Fruit fly (Drosophila melanogaster) whole organism, embryonic: ENCODE data around the gene CG13810.

Experiments
- ATbp ChIP-seq: fragments of 200-800 bp; sonication (Bioruptor generic); optimal IDR thresholded peaks from 2 replicates; lab custom pipeline; 2017; ENCODE audit warnings: missing biosample characterization, mild to moderate bottlenecking, missing genetic modification characterization, missing genetic modification reagents
- Atf6 ChIP-seq: fragments of 200-800 bp; sonication (Bioruptor generic); IDR thresholded peaks from 2 replicates; pipeline ENCODE4 v1.3.6; 2022; ENCODE audit warnings: missing biosample characterization, missing genetic modification characterization
- CG11560 ChIP-seq: fragments of 200-800 bp; sonication (Bioruptor generic); IDR thresholded peaks from 3 replicates; pipeline ENCODE4 v1.3.6; 2022; ENCODE audit warnings: missing biosample characterization, missing genetic modification characterization
- CG12769 ChIP-seq: fragments of 200-800 bp; sonication (Bioruptor generic); optimal IDR thresholded peaks from 2 replicates; lab custom pipeline; 2019; ENCODE audit warnings: missing biosample characterization, mild to moderate bottlenecking, missing genetic modification characterization, moderate library complexity
- CG14014 ChIP-seq: fragments of 200-800 bp; sonication (Bioruptor generic); IDR thresholded peaks from 2 replicates; pipeline ENCODE4 v1.3.6; 2022; ENCODE audit warnings: missing biosample characterization, missing genetic modification characterization
- CG15073 ChIP-seq: fragments of 200-800 bp; sonication (Bioruptor generic); optimal IDR thresholded peaks from 2 replicates; lab custom pipeline; 2016; ENCODE audit warnings: missing biosample characterization, missing genetic modification characterization
- CG15269 ChIP-seq: fragments of 200-800 bp; sonication (Bioruptor generic); optimal IDR thresholded peaks from 2 replicates; lab custom pipeline; 2018; ENCODE audit warnings: missing biosample characterization, mild to moderate bottlenecking, missing genetic modification characterization, moderate library complexity
- CG15601 ChIP-seq: fragments of 200-800 bp; sonication (Bioruptor generic); optimal IDR thresholded peaks from 3 replicates; lab custom pipeline; 2019; ENCODE audit warnings: missing biosample characterization, mild to moderate bottlenecking, missing genetic modification characterization, moderate library complexity
- CG17359 ChIP-seq: fragments of 200-800 bp; sonication (Bioruptor generic); optimal IDR thresholded peaks from 3 replicates; lab custom pipeline; 2018; ENCODE audit warnings: missing biosample characterization, mild to moderate bottlenecking, missing genetic modification characterization, moderate library complexity
- CG17568 ChIP-seq: fragments of 200-800 bp; sonication (Bioruptor generic); optimal IDR thresholded peaks from 2 replicates; lab custom pipeline; 2018; ENCODE audit warnings: missing biosample characterization, mild to moderate bottlenecking, missing genetic modification characterization, moderate library complexity
- CG7556 ChIP-seq: fragments of 200-800 bp; sonication (Bioruptor generic); optimal IDR thresholded peaks from 2 replicates; lab custom pipeline; 2017; ENCODE audit warnings: missing biosample characterization, mild to moderate bottlenecking, missing genetic modification characterization
- CG8944 ChIP-seq: fragments of 200-800 bp; sonication (Bioruptor generic); optimal IDR thresholded peaks from 3 replicates; lab custom pipeline; 2016; ENCODE audit warnings: missing biosample characterization, missing genetic modification characterization
- CG9437 ChIP-seq: fragments of 200-800 bp; sonication (Bioruptor generic); optimal IDR thresholded peaks from 2 replicates; lab custom pipeline; 2018; ENCODE audit warnings: missing biosample characterization, mild to moderate bottlenecking, missing genetic modification characterization
- CG9932 ChIP-seq: fragments of 200-800 bp; sonication (Bioruptor generic); IDR thresholded peaks from 2 replicates; pipeline ENCODE4 v1.3.6; 2022; ENCODE audit warnings: missing biosample characterization, missing genetic modification characterization
- Ets65A ChIP-seq: fragments of 200-800 bp; sonication (Bioruptor generic); peaks from one replicate; lab custom pipeline; 2016; ENCODE audit warnings: missing biosample characterization, missing genetic modification characterization
- Med ChIP-seq: fragments of 200-800 bp; sonication (Bioruptor generic); peaks from one replicate; lab custom pipeline; 2016; ENCODE audit warnings: missing biosample characterization, missing genetic modification characterization, mild to moderate bottlenecking, inconsistent platforms, moderate library complexity
- Rfx ChIP-seq: fragments of 200-800 bp; sonication (Bioruptor generic); IDR thresholded peaks from 2 replicates; pipeline ENCODE4 v1.3.6; 2022; ENCODE audit warnings: missing biosample characterization, missing genetic modification characterization
- Vsx1 ChIP-seq: fragments of 200-800 bp; sonication (Bioruptor generic); optimal IDR thresholded peaks from 2 replicates; lab custom pipeline; 2017; ENCODE audit warnings: missing biosample characterization, mild to moderate bottlenecking, missing genetic modification characterization, missing genetic modification reagents
- abd-A ChIP-seq: fragments of 200-800 bp; sonication (Bioruptor generic); optimal IDR thresholded peaks from 3 replicates; lab custom pipeline; 2019; ENCODE audit warnings: missing biosample characterization, mild to moderate bottlenecking, missing genetic modification characterization, moderate library complexity
- chinmo ChIP-seq: fragments of 200-800 bp; sonication (Bioruptor generic); IDR thresholded peaks from 4 replicates; pipeline ENCODE4 v1.3.6; 2022; ENCODE audit warnings: missing biosample characterization, missing genetic modification characterization; ENCODE audit not compliant: partially characterized antibody
- crol ChIP-seq: fragments of 200-800 bp; sonication (Bioruptor generic); IDR thresholded peaks from 2 replicates; pipeline ENCODE4 v1.3.6; 2022; ENCODE audit warnings: missing biosample characterization, missing genetic modification characterization
- da ChIP-seq: fragments of 200-800 bp; sonication (Bioruptor generic); optimal IDR thresholded peaks from 2 replicates; lab custom pipeline; 2016; ENCODE audit warnings: missing biosample characterization, missing genetic modification characterization
- disco-r ChIP-seq: fragments of 200-800 bp; sonication (Bioruptor generic); optimal IDR thresholded peaks from 2 replicates; lab custom pipeline; 2016; ENCODE audit warnings: missing biosample characterization, missing genetic modification characterization
- dm ChIP-seq: fragments of 200-800 bp; sonication (Bioruptor generic); optimal IDR thresholded peaks from 3 replicates; lab custom pipeline; 2016; ENCODE audit warnings: missing biosample characterization, missing genetic modification characterization
- esg ChIP-seq: fragments of 200-800 bp; sonication (Bioruptor generic); conservative IDR thresholded peaks from 2 replicates; pipeline ENCODE4 v1.3.6; 2022; ENCODE audit warnings: missing biosample characterization, missing genetic modification characterization
- fd102C ChIP-seq: fragments of 200-800 bp; sonication (Bioruptor generic); optimal IDR thresholded peaks from 2 replicates; lab custom pipeline; 2018; ENCODE audit warnings: missing biosample characterization, mild to moderate bottlenecking, missing genetic modification characterization, moderate library complexity
- fd3F ChIP-seq: fragments of 200-800 bp; sonication (Bioruptor generic); optimal IDR thresholded peaks from 2 replicates; lab custom pipeline; 2018; ENCODE audit warnings: missing biosample characterization, mild to moderate bottlenecking, missing genetic modification characterization, moderate library complexity
- grau ChIP-seq: fragments of 200-800 bp; optimal IDR thresholded peaks from 3 replicates; lab custom pipeline; 2019; ENCODE audit warnings: missing biosample characterization, mild to moderate bottlenecking, missing genetic modification characterization, moderate library complexity
- hkb ChIP-seq, 2 experiments: fragments of 200-800 bp in 1 of 2; fragments of >200 bp in 1 of 2; sonication (Bioruptor generic) in 1 of 2; IDR thresholded peaks in 1 of 2; optimal IDR thresholded peaks in 1 of 2; 2 replicates each; pipeline versions ENCODE4 v1.3.6 to Lab custom; 2017 to 2022; ENCODE audit warnings: missing biosample characterization in 1 of 2, missing genetic modification characterization in 1 of 2
- lab ChIP-seq: fragments of 200-800 bp; sonication (Bioruptor generic); optimal IDR thresholded peaks from 3 replicates; lab custom pipeline; 2017; ENCODE audit warnings: missing biosample characterization, missing genetic modification characterization, mild to moderate bottlenecking, moderate library complexity, missing genetic modification reagents
- mirr ChIP-seq: fragments of 200-800 bp; sonication (Bioruptor generic); optimal IDR thresholded peaks from 3 replicates; lab custom pipeline; 2018; ENCODE audit warnings: missing biosample characterization, mild to moderate bottlenecking, missing genetic modification characterization
- row ChIP-seq: fragments of 200-800 bp; sonication (Bioruptor generic); IDR thresholded peaks from 3 replicates; pipeline ENCODE4 v1.3.6; 2022; ENCODE audit warnings: missing biosample characterization, missing genetic modification characterization
- sd ChIP-seq: fragments of 200-800 bp; sonication (Bioruptor generic); optimal IDR thresholded peaks from 3 replicates; lab custom pipeline; 2018; ENCODE audit warnings: missing biosample characterization, mild to moderate bottlenecking, missing genetic modification characterization, moderate library complexity
- sens ChIP-seq: fragments of 200-800 bp; sonication (Bioruptor generic); peaks from one replicate; lab custom pipeline; 2016; ENCODE audit warnings: missing biosample characterization, missing genetic modification characterization
- sqz ChIP-seq: fragments of 200-800 bp; sonication (Bioruptor generic); optimal IDR thresholded peaks from 3 replicates; lab custom pipeline; 2018; ENCODE audit warnings: missing biosample characterization, mild to moderate bottlenecking, missing genetic modification characterization

CG13810 gene

DNA sequence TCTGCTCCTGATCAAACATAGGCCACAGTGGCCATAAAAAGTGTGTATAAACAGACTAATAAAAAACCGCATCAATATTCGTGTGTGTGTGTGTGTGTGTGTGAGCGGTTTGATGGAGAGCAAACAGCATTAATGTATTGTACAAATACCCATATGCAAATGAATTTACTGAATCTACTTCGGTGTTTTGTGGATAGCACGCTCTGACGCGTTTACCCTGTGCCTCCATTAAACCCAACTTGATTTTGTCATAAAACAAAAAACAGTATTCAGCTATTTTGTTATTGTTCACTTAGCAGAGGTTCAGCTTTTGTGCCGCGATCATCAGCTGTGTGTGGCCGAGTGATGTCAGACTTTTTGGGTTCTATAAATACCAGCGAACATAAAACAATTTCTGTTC, 41.4 kb upstream of the CG13810 start (continued):
- TF ChIP-seq abd-A (tag; lab: Kevin White, UChicago) (peak; percentile 47), crol (no peak), CG8944 (GFP tag; lab: Kevin White, UChicago) (no peak), chinmo (peak; percentile 57; the same call in 2 of the 4 replicates), Atf6 (GFP tag; lab: Robert Waterston, UW) (peak; percentile 41; the same call in 1 of the 2 replicates), mirr (GFP tag; lab: Kevin White, UChicago) (peak; percentile 52), CG9437 (no peak), CG14014 (GFP tag; lab: Robert Waterston, UW) (peak; percentile 21; the same call in 1 of the 2 replicates), Med (GFP tag; lab: Kevin White, UChicago) (peak; percentile 65), Vsx1 (GFP tag; lab: Kevin White, UChicago) (peak; percentile 50), hkb (optimal IDR thresholded peaks at IDR 0.05; lab: Kevin White, UChicago) (no peak), hkb (GFP tag; IDR thresholded peaks at IDR 0.05; lab: Robert Waterston, UW) (peak; percentile 20; the same call in 1 of the 2 replicates), sqz (no peak), CG15269 (peak; percentile 33), CG12769 (peak; percentile 69), esg (GFP tag; lab: Robert Waterston, UW) (no peak), disco-r (GFP tag; lab: Kevin White, UChicago) (no peak)

DNA sequence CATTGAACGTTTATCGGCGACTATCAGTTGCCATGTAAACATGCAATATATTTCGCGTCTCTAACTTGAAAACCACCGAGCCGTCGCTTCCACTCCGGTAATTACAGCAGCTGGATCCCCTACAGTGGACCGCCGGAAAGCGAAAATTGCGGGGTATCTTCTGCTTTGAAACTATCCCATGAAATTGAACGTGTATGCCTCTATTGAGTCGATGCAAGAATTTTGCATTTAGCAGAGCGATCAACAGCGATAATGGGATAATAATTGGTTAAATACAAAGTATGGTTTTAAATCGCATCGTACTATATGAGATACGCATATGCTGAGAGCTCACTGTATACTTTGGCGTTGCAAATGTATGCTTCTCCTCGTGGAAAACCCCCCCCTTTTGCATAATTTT, 40.7 kb upstream of the CG13810 start:
- TF ChIP-seq row (GFP tag; lab: Robert Waterston, UW) (0 out of 3 replicates have a peak, but pooled peaks have one; percentile 26), fd102C (GFP tag; lab: Kevin White, UChicago) (no peak), grau (peak; percentile 23)

DNA sequence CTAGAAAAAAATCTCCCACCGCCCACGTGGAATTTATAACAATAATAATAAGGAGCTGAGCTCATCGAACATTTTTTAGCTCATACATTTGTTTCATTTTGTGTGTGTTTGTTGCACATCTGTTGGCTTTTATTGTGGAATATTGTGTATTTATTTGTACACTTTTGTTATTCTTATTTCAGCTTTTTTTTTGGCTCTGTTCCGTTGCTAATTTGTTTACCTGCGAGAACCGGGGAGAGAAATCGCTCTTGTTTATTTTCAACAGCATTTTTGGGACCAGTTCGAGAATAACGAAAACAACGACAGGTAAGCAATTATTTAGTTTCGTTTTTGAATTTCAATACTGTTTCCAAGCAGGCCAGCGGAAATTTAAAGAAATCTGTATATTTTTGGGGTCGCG, 38.0 kb upstream of the CG13810 start:
- peak; percentile 21 for TF ChIP-seq fd3F (GFP tag; lab: Kevin White, UChicago)
- TF ChIP-seq CG12769: peak; percentile 16
- TF ChIP-seq dm (GFP tag; lab: Kevin White, UChicago): no peak
- TF ChIP-seq sd (tag; lab: Kevin White, UChicago): peak; percentile 66
- peak; percentile 18; the same call in 1 of the 2 replicates for TF ChIP-seq Rfx (GFP tag; lab: Robert Waterston, UW)
- TF ChIP-seq lab: peak; percentile 11
- TF ChIP-seq CG17359 (tag; lab: Kevin White, UChicago): no peak
- TF ChIP-seq CG17568 (GFP tag; lab: Kevin White, UChicago): peak; percentile 44
- peak; percentile 48 for TF ChIP-seq ATbp
- no peak for TF ChIP-seq CG7556 (GFP tag; lab: Kevin White, UChicago)
- TF ChIP-seq CG14014 (GFP tag; lab: Robert Waterston, UW): peak; percentile 27; the same call in 1 of the 2 replicates
- peak; percentile 14 for TF ChIP-seq CG15601 (tag; lab: Kevin White, UChicago)

DNA sequence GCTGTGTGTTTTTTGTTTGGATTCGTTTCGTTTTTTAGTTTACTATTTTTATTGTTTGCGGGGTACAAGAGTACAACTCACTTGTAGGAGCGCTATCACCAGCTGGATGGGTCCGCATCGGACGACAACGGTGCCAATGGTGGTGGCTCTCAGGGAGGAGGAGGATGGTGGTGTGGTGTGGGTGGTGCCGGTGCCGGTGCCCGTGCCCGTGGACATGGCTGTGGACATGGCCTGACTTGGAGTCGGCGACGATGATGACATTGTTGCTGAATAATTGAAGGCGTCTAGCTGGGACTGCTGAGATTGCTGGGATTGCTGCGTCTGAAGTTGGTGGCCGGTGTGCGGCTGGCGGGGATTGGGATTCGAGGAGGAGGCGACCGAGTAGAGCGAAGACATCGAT, 36.1 kb upstream of the CG13810 start:
- TF ChIP-seq CG9932 (GFP tag; lab: Robert Waterston, UW) (no peak), CG15073 (no peak), sens (GFP tag; lab: Kevin White, UChicago) (peak; percentile 24), Ets65A (GFP tag; lab: Kevin White, UChicago) (peak; percentile 77), da (GFP tag; lab: Kevin White, UChicago) (no peak), CG11560 (0 out of 3 replicates have a peak, but pooled peaks have one; percentile 11)
- TF ChIP-seq, all 482 proteins: peak for 3
